Worm (Caenorhabditis elegans) whole organism, L1 larva: ENCODE measurements around the gene mdt-4.

Experiments
- alr-1 ChIP-seq: fragments of 200-800 bp; sonication (Bioruptor generic); optimal IDR thresholded peaks from 2 replicates; lab custom pipeline; 2018; ENCODE audit warnings: borderline replicate concordance, mild to moderate bottlenecking, missing genetic modification characterization, missing compliant biosample characterization
- dpl-1 ChIP-seq, 3 experiments: fragments of 150-350 bp in 2 of 3; sonication (generic microtip) in 1 of 3; optimal IDR thresholded peaks; 2 replicates each; lab custom pipeline; 2014 to 2017; ENCODE audit warnings: missing biosample characterization in 3 of 3, missing genetic modification characterization in 3 of 3, missing genetic modification reagents in 3 of 3
- efl-1 ChIP-seq, 4 experiments: fragments of 150-350 bp; optimal IDR thresholded peaks in 3 of 4; peaks in 1 of 4; 1 replicate in 1 of 4; 2 replicates in 3 of 4; lab custom pipeline; 2014; ENCODE audit warnings: missing biosample characterization in 2 of 4, missing genetic modification characterization in 2 of 4, missing genetic modification reagents in 2 of 4
- egl-27 ChIP-seq, 2 experiments: fragments of 150-350 bp in 1 of 2; sonication (generic microtip); optimal IDR thresholded peaks; 3 replicates each; lab custom pipeline; 2017 to 2018; ENCODE audit warnings: missing biosample characterization in 2 of 2, missing genetic modification characterization in 2 of 2, missing genetic modification reagents in 2 of 2
- fkh-4 ChIP-seq: sonication (generic microtip); optimal IDR thresholded peaks from 2 replicates; lab custom pipeline; 2016; ENCODE audit warnings: missing compliant biosample characterization, missing genetic modification characterization, borderline replicate concordance
- mep-1 ChIP-seq: fragments of 150-350 bp; optimal IDR thresholded peaks from 2 replicates; lab custom pipeline; 2014; ENCODE audit warnings: missing biosample characterization, missing genetic modification characterization
- nhr-11 ChIP-seq: fragments of 150-350 bp; optimal IDR thresholded peaks from 2 replicates; lab custom pipeline; 2014; ENCODE audit warnings: missing biosample characterization, missing genetic modification characterization
- nhr-12 ChIP-seq: sonication (generic microtip); optimal IDR thresholded peaks from 2 replicates; lab custom pipeline; 2017; ENCODE audit warnings: missing biosample characterization, missing genetic modification characterization
- tbx-2 ChIP-seq: sonication (generic microtip); optimal IDR thresholded peaks from 2 replicates; lab custom pipeline; 2016; ENCODE audit warnings: missing genetic modification characterization, missing compliant biosample characterization
- unc-62 ChIP-seq: fragments of 150-350 bp; optimal IDR thresholded peaks from 2 replicates; lab custom pipeline; 2014; ENCODE audit warnings: missing biosample characterization, missing genetic modification reagents, missing genetic modification characterization

DNA sequence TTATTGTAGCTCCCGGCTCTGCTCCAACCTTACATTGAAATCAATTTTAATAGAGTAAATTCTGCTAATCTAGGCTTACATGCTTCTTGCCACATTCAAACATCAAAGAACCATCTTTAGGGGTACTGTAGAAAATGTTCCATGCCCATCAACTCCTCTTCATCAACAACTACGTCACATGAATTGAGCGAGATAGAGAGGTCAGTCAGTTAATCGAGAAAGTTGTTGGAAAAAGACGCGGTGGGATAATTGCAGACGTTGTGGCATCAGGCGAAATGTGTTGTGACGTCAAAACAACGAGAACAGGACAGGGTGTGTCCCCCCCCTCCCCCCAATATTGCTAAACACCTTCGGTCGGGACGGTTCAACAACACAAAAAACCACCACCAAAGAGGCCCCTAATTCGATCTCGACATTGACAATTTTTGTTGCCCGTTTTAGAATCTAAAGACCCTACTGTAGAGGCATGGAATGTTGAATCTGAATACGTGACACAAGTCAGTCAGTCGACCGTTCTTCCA is 25.2 kb downstream of the mdt-4 start:
- TF ChIP-seq nhr-12 (tag; lab: Kevin White, UChicago) = no peak
- no peak for TF ChIP-seq egl-27 (tag; optimal IDR thresholded peaks at IDR 0.05; lab: Kevin White, UChicago)
- no peak for TF ChIP-seq fkh-4 (tag; lab: Kevin White, UChicago)
- TF ChIP-seq unc-62 (GFP tag; lab: Kevin White, UChicago) = no peak
- no peak for TF ChIP-seq dpl-1 (GFP tag; optimal IDR thresholded peaks at IDR 0.05; lab: Kevin White, UChicago)
- TF ChIP-seq nhr-11 (tag; lab: Kevin White, UChicago) = no peak
- TF ChIP-seq mep-1 (tag; lab: Kevin White, UChicago) = no peak
- no peak for TF ChIP-seq efl-1 (optimal IDR thresholded peaks at IDR 0.05; lab: Kevin White, UChicago)
- TF ChIP-seq efl-1 (GFP tag; optimal IDR thresholded peaks at IDR 0.05 in 1 of 2; lab: Kevin White, UChicago) = peak in 1 of 2 experiments; percentile 81
- peak; percentile 10 for TF ChIP-seq tbx-2 (tag; lab: Kevin White, UChicago)
- no peak for TF ChIP-seq alr-1 (tag; lab: Kevin White, UChicago)
